Fruit fly (Drosophila melanogaster) whole organism, embryonic: ENCODE results near the gene Alp13.
A peak's percentile ranks its signal among the peaks of the same experiment; 100 is the strongest.

Experiments used
- Antp ChIP-seq: fragments of 200-800 bp; sonication (Bioruptor generic); optimal IDR thresholded peaks from 3 replicates; lab custom pipeline; 2016; ENCODE audit warnings: missing biosample characterization, missing genetic modification characterization
- Atf-2 ChIP-seq: fragments of 200-800 bp; sonication (Bioruptor generic); optimal IDR thresholded peaks from 2 replicates; lab custom pipeline; 2016; ENCODE audit warnings: missing biosample characterization, missing genetic modification characterization
- Awh ChIP-seq: fragments of 200-800 bp; sonication (Bioruptor generic); IDR thresholded peaks from 2 replicates; pipeline ENCODE4, ENCODE4 v1.3.6; 2022; ENCODE audit warnings: missing biosample characterization, missing genetic modification characterization
- BEAF-32 ChIP-seq: fragments of 200-800 bp; sonication (Bioruptor generic); optimal IDR thresholded peaks from 3 replicates; lab custom pipeline; 2017; ENCODE audit warnings: missing biosample characterization, missing genetic modification characterization, mild to moderate bottlenecking, moderate library complexity, missing genetic modification reagents
- CG11247 ChIP-seq: fragments of 200-800 bp; sonication (Bioruptor generic); IDR thresholded peaks from 2 replicates; pipeline ENCODE4 v1.3.6; 2022; ENCODE audit warnings: missing biosample characterization, missing genetic modification characterization
- CG12219 ChIP-seq: fragments of 200-800 bp; sonication (Bioruptor generic); optimal IDR thresholded peaks from 3 replicates; lab custom pipeline; 2018; ENCODE audit warnings: missing biosample characterization, mild to moderate bottlenecking, missing genetic modification characterization
- CG12744 ChIP-seq: fragments of 200-800 bp; sonication (Bioruptor generic); optimal IDR thresholded peaks from 2 replicates; lab custom pipeline; 2016; ENCODE audit warnings: missing biosample characterization, missing genetic modification characterization
- CG13287 ChIP-seq: fragments of 200-800 bp; sonication (Bioruptor generic); IDR thresholded peaks from 2 replicates; pipeline ENCODE4 v1.3.6; 2022; ENCODE audit warnings: missing biosample characterization, missing genetic modification characterization; ENCODE audit not compliant: partially characterized antibody
- CG13894 ChIP-seq: fragments of 200-800 bp; sonication (Bioruptor generic); optimal IDR thresholded peaks from 3 replicates; lab custom pipeline; 2018; ENCODE audit warnings: missing biosample characterization, mild to moderate bottlenecking, missing genetic modification characterization, moderate library complexity
- CG16813 ChIP-seq: fragments of 200-800 bp; sonication (Bioruptor generic); IDR thresholded peaks from 3 replicates; pipeline ENCODE4 v1.3.6; 2022; ENCODE audit warnings: missing biosample characterization, missing genetic modification characterization; ENCODE audit not compliant: partially characterized antibody
- CG16815 ChIP-seq: fragments of 200-800 bp; sonication (Bioruptor generic); optimal IDR thresholded peaks from 3 replicates; lab custom pipeline; 2017; ENCODE audit warnings: missing biosample characterization, mild to moderate bottlenecking, missing genetic modification characterization
- CG1792 ChIP-seq: fragments of 200-800 bp; sonication (Bioruptor generic); optimal IDR thresholded peaks from 2 replicates; lab custom pipeline; 2016; ENCODE audit warnings: missing biosample characterization, missing genetic modification characterization
- CG18764 ChIP-seq: fragments of 200-800 bp; sonication (Bioruptor generic); optimal IDR thresholded peaks from 3 replicates; lab custom pipeline; 2016; ENCODE audit warnings: missing biosample characterization, missing genetic modification characterization
- CG31224 ChIP-seq: fragments of 200-800 bp; sonication (Bioruptor generic); IDR thresholded peaks from 2 replicates; pipeline ENCODE4 v1.3.6; 2022; ENCODE audit warnings: missing biosample characterization, missing genetic modification characterization
- CG3726 ChIP-seq: fragments of 200-800 bp; sonication (Bioruptor generic); IDR thresholded peaks from 3 replicates; pipeline ENCODE4, ENCODE4 v1.3.6; 2022; ENCODE audit warnings: missing biosample characterization, missing genetic modification characterization
- CG4282 ChIP-seq: fragments of 200-800 bp; sonication (Bioruptor generic); optimal IDR thresholded peaks from 2 replicates; lab custom pipeline; 2016; ENCODE audit warnings: missing biosample characterization, missing genetic modification characterization
- CG5953 ChIP-seq: fragments of 200-800 bp; sonication (Bioruptor generic); IDR thresholded peaks from 2 replicates; pipeline ENCODE4 v1.3.6; 2022; ENCODE audit warnings: missing biosample characterization, missing genetic modification characterization
- CG6689 ChIP-seq: fragments of 200-800 bp; sonication (Bioruptor generic); IDR thresholded peaks from 2 replicates; pipeline ENCODE4 v1.3.6; 2022; ENCODE audit warnings: missing biosample characterization, missing genetic modification characterization
- CG7987 ChIP-seq: fragments of 200-800 bp; sonication (Bioruptor generic); optimal IDR thresholded peaks from 2 replicates; lab custom pipeline; 2018; ENCODE audit warnings: missing biosample characterization, mild to moderate bottlenecking, missing genetic modification characterization, moderate library complexity
- CG8089 ChIP-seq: fragments of 200-800 bp; sonication (Bioruptor generic); optimal IDR thresholded peaks from 3 replicates; lab custom pipeline; 2016; ENCODE audit warnings: missing biosample characterization, missing genetic modification characterization
- CG8290 ChIP-seq, 3 experiments: fragments of 200-800 bp; sonication (Bioruptor generic); optimal IDR thresholded peaks; 2 replicates each; lab custom pipeline; 2016 to 2019; ENCODE audit warnings: missing biosample characterization in 3 of 3, missing genetic modification characterization in 3 of 3, mild to moderate bottlenecking in 2 of 3, moderate library complexity in 1 of 3
- CG8478 ChIP-seq: fragments of >200 bp; optimal IDR thresholded peaks from 2 replicates; lab custom pipeline; 2018
- CG8765 ChIP-seq: fragments of 200-800 bp; sonication (Bioruptor generic); IDR thresholded peaks from 2 replicates; pipeline ENCODE4 v1.3.6; 2022; ENCODE audit warnings: missing biosample characterization, missing genetic modification characterization
- CG8944 ChIP-seq: fragments of 200-800 bp; sonication (Bioruptor generic); optimal IDR thresholded peaks from 3 replicates; lab custom pipeline; 2016; ENCODE audit warnings: missing biosample characterization, missing genetic modification characterization
- Fer1 ChIP-seq: fragments of 200-800 bp; sonication (Bioruptor generic); optimal IDR thresholded peaks from 2 replicates; lab custom pipeline; 2017; ENCODE audit warnings: missing biosample characterization, mild to moderate bottlenecking, missing genetic modification characterization
- HLH3B ChIP-seq: fragments of 200-800 bp; sonication (Bioruptor generic); IDR thresholded peaks from 2 replicates; pipeline ENCODE4 v1.3.6; 2022; ENCODE audit warnings: missing biosample characterization, missing genetic modification characterization
- Hey ChIP-seq: fragments of 200-800 bp; sonication (Bioruptor generic); optimal IDR thresholded peaks from 3 replicates; lab custom pipeline; 2018; ENCODE audit warnings: missing biosample characterization, mild to moderate bottlenecking, missing genetic modification characterization
- MESR4 ChIP-seq: fragments of 200-800 bp; sonication (Bioruptor generic); optimal IDR thresholded peaks from 2 replicates; lab custom pipeline; 2018; ENCODE audit warnings: missing biosample characterization, mild to moderate bottlenecking, missing genetic modification characterization, moderate library complexity
- NC2β ChIP-seq: fragments of 200-800 bp; sonication (Bioruptor generic); optimal IDR thresholded peaks from 2 replicates; lab custom pipeline; 2016; ENCODE audit warnings: missing biosample characterization, missing genetic modification characterization
- NfI ChIP-seq: fragments of 200-800 bp; sonication (Bioruptor generic); optimal IDR thresholded peaks from 3 replicates; lab custom pipeline; 2018; ENCODE audit warnings: missing biosample characterization, mild to moderate bottlenecking, missing genetic modification characterization, moderate library complexity
- PHDP ChIP-seq: fragments of 200-800 bp; sonication (Bioruptor generic); optimal IDR thresholded peaks from 3 replicates; lab custom pipeline; 2018; ENCODE audit warnings: missing biosample characterization, mild to moderate bottlenecking, missing genetic modification characterization, moderate library complexity
- Pdp1 ChIP-seq, 2 experiments: fragments of 200-800 bp; sonication (Bioruptor generic); optimal IDR thresholded peaks; 3 replicates each; lab custom pipeline; 2016; ENCODE audit warnings: missing biosample characterization in 2 of 2, missing genetic modification characterization in 2 of 2, mild to moderate bottlenecking in 1 of 2, moderate library complexity in 1 of 2
- Ssrp ChIP-seq: fragments of 200-800 bp; sonication (Bioruptor generic); optimal IDR thresholded peaks from 2 replicates; lab custom pipeline; 2018; ENCODE audit warnings: missing biosample characterization, mild to moderate bottlenecking, missing genetic modification characterization, moderate library complexity
- Usf ChIP-seq: fragments of 200-800 bp; sonication (Bioruptor generic); optimal IDR thresholded peaks from 2 replicates; lab custom pipeline; 2017; ENCODE audit warnings: missing genotype, missing biosample characterization, missing genetic modification characterization
- ase ChIP-seq: fragments of 200-800 bp; sonication (Bioruptor generic); IDR thresholded peaks from 3 replicates; pipeline ENCODE4 v1.3.6; 2022; ENCODE audit warnings: missing biosample characterization, missing genetic modification characterization
- btn ChIP-seq: fragments of 200-800 bp; sonication (Bioruptor generic); optimal IDR thresholded peaks from 2 replicates; lab custom pipeline; 2016; ENCODE audit warnings: missing biosample characterization, missing genetic modification characterization
- cad ChIP-seq: fragments of >200 bp; optimal IDR thresholded peaks from 2 replicates; lab custom pipeline; 2017; ENCODE audit warnings: missing biosample characterization, missing genetic modification characterization
- chm ChIP-seq: fragments of 200-800 bp; sonication (Bioruptor generic); IDR thresholded peaks from 2 replicates; pipeline ENCODE4 v1.3.6; 2022; ENCODE audit warnings: missing biosample characterization, missing genetic modification characterization
- dati ChIP-seq: fragments of 200-800 bp; sonication (Bioruptor generic); IDR thresholded peaks from 2 replicates; pipeline ENCODE4 v1.3.6; 2022; ENCODE audit warnings: missing biosample characterization, missing genetic modification characterization
- emc ChIP-seq: fragments of 200-800 bp; sonication (Bioruptor generic); optimal IDR thresholded peaks from 2 replicates; lab custom pipeline; 2016; ENCODE audit warnings: missing biosample characterization, missing genetic modification characterization
- en ChIP-seq: fragments of 200-800 bp; sonication (Bioruptor generic); optimal IDR thresholded peaks from 2 replicates; lab custom pipeline; 2016; ENCODE audit warnings: missing biosample characterization, missing genetic modification characterization
- eve ChIP-seq, 2 experiments: fragments of >200 bp; optimal IDR thresholded peaks; 2 replicates each; lab custom pipeline; 2017; ENCODE audit warnings: missing biosample characterization in 2 of 2, missing genetic modification characterization in 2 of 2
- gcm2 ChIP-seq: fragments of 200-800 bp; sonication (Bioruptor generic); optimal IDR thresholded peaks from 2 replicates; lab custom pipeline; 2016; ENCODE audit warnings: missing biosample characterization, missing genetic modification characterization
- jing ChIP-seq: fragments of 200-800 bp; sonication (Bioruptor generic); optimal IDR thresholded peaks from 2 replicates; lab custom pipeline; 2018; ENCODE audit warnings: missing biosample characterization, mild to moderate bottlenecking, missing genetic modification characterization
- kay ChIP-seq: fragments of 200-800 bp; sonication (Bioruptor generic); optimal IDR thresholded peaks from 2 replicates; lab custom pipeline; 2016; ENCODE audit warnings: missing biosample characterization, missing genetic modification characterization
- pfk ChIP-seq: fragments of 200-800 bp; sonication (Bioruptor generic); optimal IDR thresholded peaks from 2 replicates; lab custom pipeline; 2018; ENCODE audit warnings: missing biosample characterization, mild to moderate bottlenecking, missing genetic modification characterization, moderate library complexity
- phol ChIP-seq: fragments of 200-800 bp; sonication (Bioruptor generic); optimal IDR thresholded peaks from 3 replicates; lab custom pipeline; 2018; ENCODE audit warnings: missing biosample characterization, mild to moderate bottlenecking, missing genetic modification characterization, moderate library complexity
- pnt ChIP-seq: fragments of 200-800 bp; sonication (Bioruptor generic); optimal IDR thresholded peaks from 3 replicates; lab custom pipeline; 2016; ENCODE audit warnings: missing biosample characterization, missing genetic modification characterization
- wdn ChIP-seq: fragments of 200-800 bp; sonication (Bioruptor generic); IDR thresholded peaks from 2 replicates; pipeline ENCODE4 v1.3.6; 2022; ENCODE audit warnings: missing biosample characterization, missing genetic modification characterization

Gene Alp13

DNA sequence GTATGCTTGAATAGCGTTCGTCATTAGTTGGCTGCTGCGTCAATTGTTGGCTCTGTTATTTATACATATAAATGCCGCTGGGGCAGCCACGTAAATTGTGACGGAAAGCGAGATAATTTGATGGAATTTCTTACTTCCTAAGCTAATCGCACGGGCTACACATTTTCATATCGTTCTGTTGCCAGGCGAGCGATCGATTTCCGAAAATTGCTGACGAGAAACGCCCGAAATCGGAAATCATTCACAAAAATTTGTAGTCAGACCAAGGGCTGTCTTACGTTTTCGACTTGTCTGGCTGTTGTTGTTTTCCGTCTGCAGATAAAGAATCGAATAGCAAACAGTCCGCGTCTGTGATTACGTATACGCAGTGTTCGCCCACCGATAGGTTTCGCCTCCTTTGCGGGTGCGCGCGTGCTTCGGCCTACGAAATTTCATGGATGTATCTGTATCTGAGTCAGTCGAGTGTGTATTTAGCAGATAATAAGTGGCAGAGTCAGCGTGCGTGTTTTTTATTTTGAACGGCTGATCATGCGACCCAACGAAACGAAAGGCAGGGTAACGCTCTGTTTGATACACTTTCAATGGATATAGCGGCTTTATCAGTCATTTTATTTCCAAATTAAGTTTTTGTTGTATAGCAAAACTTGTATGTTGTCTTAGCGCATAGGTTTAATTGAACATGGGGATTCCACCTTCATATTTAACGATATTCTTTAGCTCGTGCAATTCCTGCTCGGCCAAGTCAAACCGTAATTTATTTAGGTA, 22.5 kb upstream of the Alp13 start (continued):
- no peak for TF ChIP-seq jing (GFP tag; lab: Kevin White, UChicago)
- peak in 1 of 2 experiments; percentile 85 for TF ChIP-seq eve (GFP tag; optimal IDR thresholded peaks at IDR 0.05; lab: Kevin White, UChicago)
- TF ChIP-seq CG8290 (GFP tag; optimal IDR thresholded peaks at IDR 0.05; lab: Kevin White, UChicago) = no peak
- TF ChIP-seq CG8290 (tag; optimal IDR thresholded peaks at IDR 0.05; lab: Kevin White, UChicago) = peak in 1 of 2 experiments; percentile 71
- no peak for TF ChIP-seq BEAF-32
- TF ChIP-seq Hey (tag; lab: Kevin White, UChicago) = peak; percentile 59
- peak; percentile 62 for TF ChIP-seq phol (tag; lab: Kevin White, UChicago)
- no peak for TF ChIP-seq CG12744
- peak; percentile 81 for TF ChIP-seq CG7987 (GFP tag; lab: Kevin White, UChicago)
- peak; percentile 43 for TF ChIP-seq Atf-2 (GFP tag; lab: Kevin White, UChicago)
- TF ChIP-seq CG6689 (GFP tag; lab: Robert Waterston, UW) = peak; percentile 71
- TF ChIP-seq CG4282 (GFP tag; lab: Kevin White, UChicago) = no peak
- peak; percentile 38 for TF ChIP-seq kay (GFP tag; lab: Kevin White, UChicago)
- TF ChIP-seq Ssrp = peak; percentile 48
- TF ChIP-seq Pdp1 (GFP tag; optimal IDR thresholded peaks at IDR 0.05; lab: Kevin White, UChicago) = peak; percentile 61 to 87
- peak; percentile 76 for TF ChIP-seq Fer1 (GFP tag; lab: Kevin White, UChicago)
- peak; percentile 33 for TF ChIP-seq CG1792 (GFP tag; lab: Kevin White, UChicago)
- TF ChIP-seq CG13287 = no peak; the same call in 1 of the 2 replicates
- TF ChIP-seq CG13894 (tag; lab: Kevin White, UChicago) = peak; percentile 56
- TF ChIP-seq CG8089 = peak; percentile 5
- TF ChIP-seq gcm2 (GFP tag; lab: Kevin White, UChicago) = peak; percentile 27
- peak; percentile 69 for TF ChIP-seq CG12219 (GFP tag; lab: Kevin White, UChicago)
- TF ChIP-seq CG16813 = no peak
- TF ChIP-seq CG16815 (GFP tag; lab: Kevin White, UChicago) = peak; percentile 4
- peak; percentile 47 for TF ChIP-seq Usf (GFP tag; lab: Kevin White, UChicago)
- TF ChIP-seq CG31224 = peak; percentile 45; the same call in 1 of the 2 replicates
- TF ChIP-seq emc = peak; percentile 50
- no peak for TF ChIP-seq MESR4
- peak; percentile 67 for TF ChIP-seq PHDP (tag; lab: Kevin White, UChicago)
- peak; percentile 62 for TF ChIP-seq pnt (GFP tag; lab: Kevin White, UChicago)
- TF ChIP-seq chm (GFP tag; lab: Robert Waterston, UW) = peak; percentile 56; the same call in 1 of the 2 replicates
- TF ChIP-seq pfk (GFP tag; lab: Kevin White, UChicago) = peak; percentile 17
- no peak for TF ChIP-seq cad
- TF ChIP-seq CG3726 (GFP tag; lab: Robert Waterston, UW) = no peak
- no peak for TF ChIP-seq dati (GFP tag; lab: Robert Waterston, UW)
- TF ChIP-seq CG11247 (GFP tag; lab: Robert Waterston, UW) = 0 out of 2 replicates have a peak, but pooled peaks have one; percentile 45
- TF ChIP-seq CG18764 (GFP tag; lab: Kevin White, UChicago) = peak; percentile 37
- peak; percentile 76 for TF ChIP-seq NfI (GFP tag; lab: Kevin White, UChicago)
- TF ChIP-seq NC2β (GFP tag; lab: Kevin White, UChicago) = no peak
- TF ChIP-seq CG8944 (GFP tag; lab: Kevin White, UChicago) = peak; percentile 16
- TF ChIP-seq CG8478 = no peak
- TF ChIP-seq Awh (GFP tag; lab: Robert Waterston, UW) = no peak
- no peak for TF ChIP-seq CG5953 (GFP tag; lab: Robert Waterston, UW)
- no peak for TF ChIP-seq btn (GFP tag; lab: Kevin White, UChicago)
- TF ChIP-seq wdn (GFP tag; lab: Robert Waterston, UW) = peak; percentile 57; the same call in 1 of the 2 replicates
- TF ChIP-seq Antp = peak; percentile 77
- TF ChIP-seq HLH3B (GFP tag; lab: Robert Waterston, UW) = 0 out of 2 replicates have a peak, but pooled peaks have one; percentile 24
- TF ChIP-seq en (GFP tag; lab: Kevin White, UChicago) = peak; percentile 43
- peak; percentile 54; the same call in 1 of the 2 replicates for TF ChIP-seq CG8765 (GFP tag; lab: Robert Waterston, UW)
- TF ChIP-seq ase (GFP tag; lab: Robert Waterston, UW) = peak; percentile 47; the same call in 1 of the 3 replicates
